Worm (Caenorhabditis elegans): Measurements from ENCODE around the gene cul-2.

DNA sequence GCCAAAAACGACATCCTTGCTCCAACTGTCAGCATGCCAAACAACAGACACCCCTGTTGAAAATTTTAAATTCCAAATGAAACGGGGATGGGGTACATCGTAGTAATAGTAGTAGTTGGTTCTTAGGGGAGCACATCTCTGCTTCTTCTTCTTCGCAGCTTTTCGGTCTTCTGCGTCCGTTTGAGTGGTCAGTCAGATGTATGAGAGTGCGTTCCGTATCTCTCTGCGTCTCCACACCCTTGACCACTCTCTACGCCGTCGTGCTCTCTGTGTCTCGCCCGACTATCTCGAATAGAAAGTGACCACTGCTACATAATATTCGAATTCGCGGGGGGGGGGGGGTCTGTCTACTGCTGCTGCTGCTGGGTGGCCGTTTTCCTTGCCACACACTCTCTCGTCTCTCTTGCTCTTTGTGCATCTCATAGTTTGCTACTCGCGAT, 25.8 kb downstream of the cul-2 start:
- 0 out of 2 replicates have a peak, but pooled peaks have one; percentile 14 for TF ChIP-seq pha-4 (GFP tag; IDR thresholded peaks at IDR 0.05)
- TF ChIP-seq pha-4 (tag; optimal IDR thresholded peaks at IDR 0.05): no peak
- TF ChIP-seq mdl-1 (tag; optimal IDR thresholded peaks at IDR 0.05): peak in 1 of 2 experiments; percentile 26
- peak in 1 of 2 experiments; percentile 11 for TF ChIP-seq lsy-2 (tag; optimal IDR thresholded peaks at IDR 0.05)
- no peak for TF ChIP-seq unc-62 (GFP tag; optimal IDR thresholded peaks at IDR 0.05 in 1 of 2)
- TF ChIP-seq unc-62 (tag; optimal IDR thresholded peaks at IDR 0.05): no peak
